Fruit fly (Drosophila melanogaster): ENCODE data around the gene CG4577.

DNA sequence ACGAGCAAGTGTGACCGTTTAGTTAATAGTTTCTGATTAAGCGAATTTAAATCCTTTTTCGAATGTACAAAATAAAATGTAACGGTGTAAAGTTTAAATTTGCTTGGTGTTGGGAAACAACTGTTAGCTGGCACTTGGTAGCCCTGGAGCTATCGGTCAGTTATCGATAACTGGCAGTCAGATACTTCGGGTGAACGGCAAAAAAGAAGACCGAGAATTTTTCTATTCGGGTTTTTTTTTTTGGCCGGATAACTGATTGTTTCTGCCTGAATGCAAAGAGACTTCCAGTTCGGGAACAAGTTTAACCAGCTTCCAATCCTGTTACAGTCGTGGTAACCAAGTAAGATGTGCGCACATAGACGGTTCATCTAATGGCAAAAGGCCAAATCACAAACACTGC, 43.0 kb downstream of the CG4577 start, which contains the start of gene CG4896:
- no peak for TF ChIP-seq fd85E (GFP tag; optimal IDR thresholded peaks at IDR 0.05)
- no peak for TF ChIP-seq CG1621 (tag; optimal IDR thresholded peaks at IDR 0.05)
- TF ChIP-seq svp (GFP tag), result no peak
- no peak for TF ChIP-seq Hr38 (GFP tag; optimal IDR thresholded peaks at IDR 0.05)
- no peak for TF ChIP-seq Sox14 (GFP tag; optimal IDR thresholded peaks at IDR 0.05)
- no peak for TF ChIP-seq CG6854 (GFP tag; optimal IDR thresholded peaks at IDR 0.05)
- peak; percentile 16; the same call in 1 of the 2 replicates for TF ChIP-seq CG15336 (GFP tag; IDR thresholded peaks at IDR 0.05)
- TF ChIP-seq dac (GFP tag; optimal IDR thresholded peaks at IDR 0.05), result no peak
